Worm (Caenorhabditis elegans): ENCODE results near the gene srx-118.

DNA sequence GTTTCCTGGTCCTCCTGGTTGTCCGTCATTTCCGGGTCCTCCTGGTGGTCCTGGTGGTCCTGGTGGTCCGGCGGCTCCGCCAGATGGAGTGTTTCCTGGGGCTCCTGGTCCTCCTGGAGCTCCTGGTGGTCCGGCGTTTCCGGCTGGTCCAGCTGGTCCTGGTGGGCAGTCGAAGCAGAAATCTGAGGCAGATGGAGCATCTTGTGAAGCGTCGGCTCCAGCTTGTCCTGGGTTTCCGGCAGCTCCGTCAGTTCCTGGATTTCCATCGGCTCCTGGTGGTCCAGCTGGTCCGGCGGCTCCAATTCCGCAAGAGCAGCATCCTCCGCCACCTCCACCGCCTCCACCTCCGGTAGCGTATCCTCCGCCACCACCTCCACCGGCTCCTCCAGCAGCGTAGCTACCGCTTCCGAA, 31.6 kb upstream of the srx-118 start:
- TF ChIP-seq ets-7 (tag; optimal IDR thresholded peaks at IDR 0.05) (no peak), tbx-37 (GFP tag; conservative IDR thresholded peaks at IDR 0.05) (no peak), aly-1 (tag; optimal IDR thresholded peaks at IDR 0.05) (no peak)

Data from whole organism, early embryonic.